Worm (Caenorhabditis elegans) whole organism, early embryonic: ENCODE measurements around the gene F40A3.2.

Experiments used
- B0310.2 ChIP-seq: sonication (generic microtip); optimal IDR thresholded peaks from 2 replicates; lab custom pipeline; 2016; ENCODE audit warnings: mild to moderate bottlenecking, missing genetic modification characterization, missing compliant biosample characterization
- aly-1 ChIP-seq: sonication (generic microtip); optimal IDR thresholded peaks from 2 replicates; lab custom pipeline; 2016; ENCODE audit warnings: missing genetic modification characterization, missing compliant biosample characterization
- ama-1 ChIP-seq: fragments of 150-350 bp; optimal IDR thresholded peaks from 2 replicates; lab custom pipeline; 2014
- ceh-13 ChIP-seq: fragments of 200-800 bp; sonication (Bioruptor generic); optimal IDR thresholded peaks from 2 replicates; lab custom pipeline; 2018; ENCODE audit warnings: mild to moderate bottlenecking, missing genetic modification characterization, missing compliant biosample characterization
- ceh-36 ChIP-seq: sonication (generic microtip); optimal IDR thresholded peaks from 2 replicates; lab custom pipeline; 2016; ENCODE audit warnings: missing genetic modification characterization, inconsistent platforms, missing compliant biosample characterization
- flt-1 ChIP-seq: fragments of 200-800 bp; sonication (Bioruptor generic); IDR thresholded peaks from 2 replicates; pipeline ENCODE4 v1.3.6; 2022; ENCODE audit warnings: missing genetic modification characterization, missing compliant biosample characterization
- hmbx-1 ChIP-seq: sonication (generic microtip); optimal IDR thresholded peaks from 2 replicates; lab custom pipeline; 2016; ENCODE audit warnings: mild to moderate bottlenecking, missing genetic modification characterization, missing compliant biosample characterization
- hmg-4 ChIP-seq: fragments of 200-800 bp; sonication (Bioruptor generic); optimal IDR thresholded peaks from 2 replicates; lab custom pipeline; 2018; ENCODE audit warnings: mild to moderate bottlenecking, missing genetic modification characterization, missing compliant biosample characterization
- hnd-1 ChIP-seq: sonication (generic microtip); optimal IDR thresholded peaks from 2 replicates; lab custom pipeline; 2016; ENCODE audit warnings: missing genetic modification characterization, missing compliant biosample characterization
- scrt-1 ChIP-seq: fragments of 200-800 bp; sonication (Bioruptor generic); IDR thresholded peaks from 2 replicates; pipeline ENCODE4 v1.3.6; 2022; ENCODE audit warnings: missing genetic modification characterization, missing compliant biosample characterization
- sea-1 ChIP-seq: fragments of 200-800 bp; sonication (Bioruptor generic); conservative IDR thresholded peaks from 2 replicates; pipeline ENCODE4 v1.3.6; 2022; ENCODE audit warnings: missing genetic modification characterization, missing compliant biosample characterization
- tra-4 ChIP-seq: sonication (generic microtip); optimal IDR thresholded peaks from 2 replicates; lab custom pipeline; 2017; ENCODE audit warnings: missing genetic modification characterization, missing compliant biosample characterization

DNA sequence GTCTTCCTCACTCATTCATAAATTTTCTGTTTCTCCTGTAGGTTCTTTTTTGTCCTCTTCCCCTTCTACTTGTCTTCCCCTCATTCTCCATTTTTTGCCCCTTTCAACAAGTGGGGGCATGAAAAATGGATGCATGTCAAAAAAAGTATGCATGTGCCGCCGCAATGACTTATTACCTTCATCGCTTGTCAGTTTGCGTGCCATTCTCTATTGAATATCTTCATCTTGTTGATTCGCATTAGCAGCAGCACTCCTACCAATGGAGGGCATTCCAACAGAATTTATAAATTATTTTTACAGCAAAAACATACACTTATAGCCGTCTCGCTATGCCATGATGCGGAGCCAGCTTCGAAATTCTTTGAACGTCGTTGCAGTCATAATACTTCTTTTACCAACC lies 12.5 kb downstream of the F40A3.2 start, which contains the start of gene F40A3.1:
- TF ChIP-seq flt-1: no peak
- TF ChIP-seq ama-1 (lab: Kevin White, UChicago): no peak
- TF ChIP-seq scrt-1 (GFP tag; lab: Robert Waterston, UW): no peak
- TF ChIP-seq hnd-1: no peak
- TF ChIP-seq tra-4 (tag; lab: Kevin White, UChicago): no peak
- TF ChIP-seq ceh-36 (tag; lab: Kevin White, UChicago): no peak
- TF ChIP-seq aly-1 (tag; lab: Kevin White, UChicago): no peak
- TF ChIP-seq B0310.2 (tag; lab: Kevin White, UChicago): no peak
- no peak for TF ChIP-seq ceh-13 (GFP tag; lab: Kevin White, UChicago)
- no peak for TF ChIP-seq hmg-4 (GFP tag; lab: Kevin White, UChicago)
- no peak for TF ChIP-seq sea-1
- TF ChIP-seq hmbx-1 (tag; lab: Kevin White, UChicago): no peak
